Worm (Caenorhabditis elegans) whole organism, L4 larva: ENCODE results near the gene C25E10.16.
"Not testable (repeated sequence)": the region's sequence is repeated elsewhere in the genome, so short reads cannot be mapped to it uniquely, and the experiment has no call there.

Experiments
- T20F7.1 ChIP-seq: fragments of 200-800 bp; sonication (Bioruptor generic); optimal IDR thresholded peaks from 2 replicates; lab custom pipeline; 2018; ENCODE audit warnings: mild to moderate bottlenecking, missing genetic modification characterization, missing compliant biosample characterization
- ceh-32 ChIP-seq: sonication (generic microtip); optimal IDR thresholded peaks from 2 replicates; lab custom pipeline; 2016; ENCODE audit warnings: mild to moderate bottlenecking, missing genetic modification characterization, missing compliant biosample characterization; ENCODE audit not compliant: poor library complexity
- fkh-10 ChIP-seq: fragments of 150-350 bp; optimal IDR thresholded peaks from 2 replicates; lab custom pipeline; 2014; ENCODE audit warnings: missing biosample characterization, missing genetic modification reagents, missing genetic modification characterization
- gei-8 ChIP-seq: fragments of 200-800 bp; sonication (Bioruptor generic); optimal IDR thresholded peaks from 2 replicates; lab custom pipeline; 2018; ENCODE audit warnings: mild to moderate bottlenecking, missing genetic modification characterization, missing compliant biosample characterization
- mdl-1 ChIP-seq, 2 experiments: fragments of 150-350 bp in 1 of 2; sonication (generic microtip) in 1 of 2; optimal IDR thresholded peaks; 2 replicates each; lab custom pipeline; 2014 to 2017; ENCODE audit warnings: missing biosample characterization in 2 of 2, missing genetic modification characterization in 2 of 2
- nhr-11 ChIP-seq: fragments of 150-350 bp; optimal IDR thresholded peaks from 2 replicates; lab custom pipeline; 2014; ENCODE audit warnings: missing biosample characterization, missing genetic modification characterization
- nhr-111 ChIP-seq: fragments of 200-800 bp; sonication (Bioruptor generic); optimal IDR thresholded peaks from 2 replicates; lab custom pipeline; 2018; ENCODE audit warnings: mild to moderate bottlenecking, missing genetic modification characterization, missing compliant biosample characterization
- pqm-1 ChIP-seq: sonication (generic microtip); optimal IDR thresholded peaks from 2 replicates; lab custom pipeline; 2017; ENCODE audit warnings: missing biosample characterization, missing genetic modification characterization
- snpc-4 ChIP-seq: fragments of 150-350 bp; optimal IDR thresholded peaks from 2 replicates; lab custom pipeline; 2014; ENCODE audit warnings: missing biosample characterization, missing genetic modification characterization
- spr-1 ChIP-seq: sonication (generic microtip); optimal IDR thresholded peaks from 2 replicates; lab custom pipeline; 2016; ENCODE audit warnings: mild to moderate bottlenecking, missing genetic modification characterization, missing compliant biosample characterization
- vab-7 ChIP-seq: fragments of 200-800 bp; sonication (Bioruptor generic); IDR thresholded peaks from 2 replicates; pipeline ENCODE4 v1.3.6; 2022; ENCODE audit warnings: missing genetic modification reagents, missing genetic modification characterization, missing compliant biosample characterization
- ztf-11 ChIP-seq: fragments of 150-350 bp; optimal IDR thresholded peaks from 2 replicates; lab custom pipeline; 2014; ENCODE audit warnings: missing biosample characterization, missing genetic modification characterization

ce11 chrV:9086650-9087049, 27.3 kb upstream of the C25E10.16 start:
- not testable (repeated sequence) for TF ChIP-seq nhr-11 (tag; lab: Kevin White, UChicago); gei-8; snpc-4 (tag; lab: Kevin White, UChicago); spr-1 (tag; lab: Kevin White, UChicago); ceh-32 (tag; lab: Kevin White, UChicago); fkh-10 (GFP tag; lab: Kevin White, UChicago); ztf-11; mdl-1 (tag; optimal IDR thresholded peaks at IDR 0.05; lab: Kevin White, UChicago); nhr-111; pqm-1 (tag; lab: Kevin White, UChicago); vab-7; T20F7.1 (GFP tag; lab: Kevin White, UChicago)
